Worm (Caenorhabditis elegans) whole organism, L4 larva: ENCODE measurements around the gene F21D5.5.

ENCODE experiments used
- ama-1 ChIP-seq: fragments of 150-350 bp; optimal IDR thresholded peaks from 2 replicates; lab custom pipeline; 2014; ENCODE audit warnings: inconsistent platforms, mixed read lengths
- ceh-62 ChIP-seq: sonication (generic microtip); optimal IDR thresholded peaks from 2 replicates; lab custom pipeline; 2017; ENCODE audit warnings: missing biosample characterization, missing genetic modification characterization
- ceh-82 ChIP-seq: sonication (generic microtip); optimal IDR thresholded peaks from 2 replicates; lab custom pipeline; 2017; ENCODE audit warnings: missing biosample characterization, missing genetic modification characterization
- egl-43 ChIP-seq: fragments of 200-800 bp; sonication (Bioruptor generic); IDR thresholded peaks from 2 replicates; pipeline ENCODE4 v1.3.6; 2022; ENCODE audit warnings: missing genetic modification reagents, missing genetic modification characterization, missing compliant biosample characterization
- fkh-10 ChIP-seq: fragments of 150-350 bp; optimal IDR thresholded peaks from 2 replicates; lab custom pipeline; 2014; ENCODE audit warnings: missing biosample characterization, missing genetic modification reagents, missing genetic modification characterization
- lin-13 ChIP-seq: fragments of 150-350 bp; optimal IDR thresholded peaks from 2 replicates; lab custom pipeline; 2014; ENCODE audit warnings: missing biosample characterization, missing genetic modification reagents, missing genetic modification characterization
- madf-5 ChIP-seq, 2 experiments: fragments of 200-800 bp; sonication (Bioruptor generic); IDR thresholded peaks; 2 replicates each; pipeline ENCODE4 v1.3.6; 2022; ENCODE audit warnings: missing compliant biosample characterization in 2 of 2, missing genetic modification characterization in 2 of 2
- mxl-3 ChIP-seq: fragments of 200-800 bp; sonication (Bioruptor generic); optimal IDR thresholded peaks from 2 replicates; lab custom pipeline; 2018; ENCODE audit warnings: mild to moderate bottlenecking, missing genetic modification characterization, missing compliant biosample characterization
- nhr-237 ChIP-seq: sonication (generic microtip); optimal IDR thresholded peaks from 2 replicates; lab custom pipeline; 2017; ENCODE audit warnings: missing biosample characterization, missing genetic modification characterization
- pha-4 ChIP-seq, 2 experiments: fragments of 150-350 bp in 1 of 2; fragments of 200-800 bp in 1 of 2; sonication (Bioruptor generic) in 1 of 2; IDR thresholded peaks in 1 of 2; optimal IDR thresholded peaks in 1 of 2; 2 replicates each; pipeline versions ENCODE4 v1.3.6 to Lab custom; 2014 to 2022; ENCODE audit warnings: missing genetic modification characterization in 2 of 2, missing genetic modification reagents in 2 of 2, missing biosample characterization in 1 of 2, missing compliant biosample characterization in 1 of 2
- set-16 ChIP-seq: fragments of 200-800 bp; sonication (Bioruptor generic); IDR thresholded peaks from 2 replicates; pipeline ENCODE4 v1.3.6; 2022; ENCODE audit warnings: missing genetic modification reagents, missing genetic modification characterization, missing compliant biosample characterization
- unc-130 ChIP-seq: sonication (generic microtip); optimal IDR thresholded peaks from 2 replicates; lab custom pipeline; 2016; ENCODE audit warnings: missing genetic modification reagents, missing genetic modification characterization, missing compliant biosample characterization

DNA sequence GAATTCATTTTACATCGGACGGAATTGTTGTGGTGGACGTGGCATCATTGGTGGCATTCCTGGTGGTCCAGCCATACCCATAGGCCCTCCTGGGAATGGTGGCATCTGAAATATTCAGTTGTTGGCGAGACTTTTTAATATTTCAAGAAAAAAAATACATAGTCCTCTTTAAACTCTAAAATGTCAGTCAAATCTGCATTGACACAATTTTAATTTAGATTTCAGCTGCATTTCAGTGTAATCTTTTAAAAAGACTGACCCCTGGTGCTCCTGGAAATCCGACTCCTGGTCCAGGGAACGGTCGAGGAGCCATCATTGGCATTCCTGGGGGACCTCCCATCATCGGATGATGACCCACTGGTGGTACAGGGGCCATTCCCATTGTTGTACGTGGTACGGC is 52.2 kb downstream of the F21D5.5 start:
- no peak for TF ChIP-seq ama-1 (lab: Kevin White, UChicago)
- no peak for TF ChIP-seq set-16 (GFP tag; lab: Robert Waterston, UW)
- TF ChIP-seq madf-5 (GFP tag; IDR thresholded peaks at IDR 0.05; lab: Robert Waterston, UW) = no peak
- TF ChIP-seq egl-43 (GFP tag; lab: Robert Waterston, UW) = no peak
- no peak for TF ChIP-seq fkh-10 (GFP tag; lab: Kevin White, UChicago)
- no peak for TF ChIP-seq ceh-82 (tag; lab: Kevin White, UChicago)
- TF ChIP-seq pha-4 (GFP tag; IDR thresholded peaks at IDR 0.05; lab: Robert Waterston, UW) = no peak
- no peak for TF ChIP-seq pha-4 (tag; optimal IDR thresholded peaks at IDR 0.05; lab: Kevin White, UChicago)
- TF ChIP-seq lin-13 (GFP tag; lab: Kevin White, UChicago) = no peak
- no peak for TF ChIP-seq nhr-237 (tag; lab: Kevin White, UChicago)
- TF ChIP-seq mxl-3 (GFP tag; lab: Kevin White, UChicago) = no peak
- TF ChIP-seq unc-130 = no peak
- no peak for TF ChIP-seq ceh-62
